Worm (Caenorhabditis elegans) whole organism, L1 larva: ENCODE data around the gene W09D6.1.
A peak's percentile ranks its signal among the peaks of the same experiment; 100 is the strongest.

Source experiments
- aly-2 ChIP-seq: fragments of 150-350 bp; optimal IDR thresholded peaks from 2 replicates; lab custom pipeline; 2014; ENCODE audit warnings: missing biosample characterization, missing genetic modification characterization
- ama-1 ChIP-seq: fragments of 150-350 bp; optimal IDR thresholded peaks from 2 replicates; lab custom pipeline; 2014
- blmp-1 ChIP-seq: fragments of 150-350 bp; optimal IDR thresholded peaks from 2 replicates; lab custom pipeline; 2014; ENCODE audit warnings: missing biosample characterization, missing genetic modification characterization
- ceh-63 ChIP-seq: fragments of 200-800 bp; sonication (Bioruptor generic); optimal IDR thresholded peaks from 2 replicates; lab custom pipeline; 2018; ENCODE audit warnings: mild to moderate bottlenecking, missing genetic modification characterization, missing compliant biosample characterization
- ceh-88 ChIP-seq: fragments of 200-800 bp; sonication (Bioruptor generic); IDR thresholded peaks from 2 replicates; pipeline ENCODE4 v1.3.6; 2022; ENCODE audit warnings: missing genetic modification characterization, missing compliant biosample characterization
- dpl-1 ChIP-seq, 3 experiments: fragments of 150-350 bp in 2 of 3; sonication (generic microtip) in 1 of 3; optimal IDR thresholded peaks; 2 replicates each; lab custom pipeline; 2014 to 2017; ENCODE audit warnings: missing biosample characterization in 3 of 3, missing genetic modification characterization in 3 of 3, missing genetic modification reagents in 3 of 3
- dsc-1 ChIP-seq: sonication (generic microtip); optimal IDR thresholded peaks from 2 replicates; lab custom pipeline; 2016; ENCODE audit warnings: mild to moderate bottlenecking, missing genetic modification characterization, missing compliant biosample characterization
- efl-1 ChIP-seq, 4 experiments: fragments of 150-350 bp; optimal IDR thresholded peaks in 3 of 4; peaks in 1 of 4; 1 replicate in 1 of 4; 2 replicates in 3 of 4; lab custom pipeline; 2014; ENCODE audit warnings: missing biosample characterization in 2 of 4, missing genetic modification characterization in 2 of 4, missing genetic modification reagents in 2 of 4
- efl-3 ChIP-seq: fragments of 200-800 bp; sonication (Bioruptor generic); optimal IDR thresholded peaks from 2 replicates; lab custom pipeline; 2018; ENCODE audit warnings: mild to moderate bottlenecking, missing genetic modification characterization, missing compliant biosample characterization
- egl-13 ChIP-seq: sonication (generic microtip); optimal IDR thresholded peaks from 2 replicates; lab custom pipeline; 2016; ENCODE audit warnings: missing genotype, missing genetic modification reagents, missing genetic modification characterization, missing compliant biosample characterization
- elt-2 ChIP-seq: sonication (generic microtip); optimal IDR thresholded peaks from 2 replicates; lab custom pipeline; 2016; ENCODE audit warnings: missing genetic modification characterization, mild to moderate bottlenecking, inconsistent platforms, missing compliant biosample characterization, missing genetic modification reagents
- elt-3 ChIP-seq, 6 experiments: fragments of 150-350 bp in 1 of 6; sonication (generic microtip); optimal IDR thresholded peaks; 2 replicates each; lab custom pipeline; 2017 to 2018; ENCODE audit warnings: missing biosample characterization in 6 of 6, missing genetic modification characterization in 6 of 6, inconsistent platforms in 1 of 6
- fkh-4 ChIP-seq: sonication (generic microtip); optimal IDR thresholded peaks from 2 replicates; lab custom pipeline; 2016; ENCODE audit warnings: missing compliant biosample characterization, missing genetic modification characterization, borderline replicate concordance
- fkh-8 ChIP-seq: sonication (generic microtip); optimal IDR thresholded peaks from 2 replicates; lab custom pipeline; 2016; ENCODE audit warnings: mild to moderate bottlenecking, missing genetic modification characterization, missing compliant biosample characterization
- fos-1 ChIP-seq: fragments of 150-350 bp; optimal IDR thresholded peaks from 2 replicates; lab custom pipeline; 2014; ENCODE audit warnings: missing biosample characterization, missing genetic modification characterization
- grh-1 ChIP-seq: fragments of 200-800 bp; sonication (Bioruptor generic); IDR thresholded peaks from 2 replicates; pipeline ENCODE4 v1.3.6; 2022; ENCODE audit warnings: missing genetic modification reagents, missing genetic modification characterization, missing compliant biosample characterization
- hpl-2 ChIP-seq: fragments of 150-350 bp; optimal IDR thresholded peaks from 2 replicates; lab custom pipeline; 2014; ENCODE audit warnings: missing biosample characterization, missing genetic modification reagents, missing genetic modification characterization
- irx-1 ChIP-seq: sonication (generic microtip); optimal IDR thresholded peaks from 2 replicates; lab custom pipeline; 2016; ENCODE audit warnings: missing genetic modification characterization, missing compliant biosample characterization
- isw-1 ChIP-seq: fragments of 200-800 bp; sonication (Bioruptor generic); IDR thresholded peaks from 2 replicates; pipeline ENCODE4 v1.3.6; 2022; ENCODE audit warnings: missing genetic modification characterization, missing compliant biosample characterization
- jun-1 ChIP-seq: fragments of 150-350 bp; optimal IDR thresholded peaks from 2 replicates; lab custom pipeline; 2014; ENCODE audit warnings: missing biosample characterization, missing genetic modification reagents, missing genetic modification characterization
- lin-35 ChIP-seq, 2 experiments: fragments of 150-350 bp; optimal IDR thresholded peaks; 2 replicates each; lab custom pipeline; 2014; ENCODE audit warnings: missing biosample characterization in 2 of 2, missing genetic modification characterization in 2 of 2, missing genetic modification reagents in 2 of 2
- lin-39 ChIP-seq: fragments of 150-350 bp; optimal IDR thresholded peaks from 2 replicates; lab custom pipeline; 2014; ENCODE audit warnings: missing biosample characterization, missing genetic modification reagents, missing genetic modification characterization
- lir-3 ChIP-seq: sonication (generic microtip); optimal IDR thresholded peaks from 2 replicates; lab custom pipeline; 2016; ENCODE audit warnings: mild to moderate bottlenecking, missing genetic modification characterization, moderate library complexity, missing compliant biosample characterization; ENCODE audit not compliant: poor library complexity
- lsy-2 ChIP-seq, 2 experiments: fragments of 150-350 bp; optimal IDR thresholded peaks; 2 replicates each; lab custom pipeline; 2014; ENCODE audit warnings: missing biosample characterization in 2 of 2, missing genetic modification characterization in 2 of 2
- mab-9 ChIP-seq: fragments of 200-800 bp; sonication (Bioruptor generic); IDR thresholded peaks from 2 replicates; pipeline ENCODE4 v1.3.6; 2022; ENCODE audit warnings: missing genetic modification reagents, missing genetic modification characterization, missing compliant biosample characterization
- mdl-1 ChIP-seq, 2 experiments: fragments of 150-350 bp; optimal IDR thresholded peaks; 2 replicates each; lab custom pipeline; 2014 to 2017; ENCODE audit warnings: missing biosample characterization in 2 of 2, missing genetic modification characterization in 2 of 2, inconsistent platforms in 1 of 2
- mef-2 ChIP-seq: fragments of 150-350 bp; optimal IDR thresholded peaks from 2 replicates; lab custom pipeline; 2014; ENCODE audit warnings: missing biosample characterization, missing genetic modification characterization
- mep-1 ChIP-seq: fragments of 150-350 bp; optimal IDR thresholded peaks from 2 replicates; lab custom pipeline; 2014; ENCODE audit warnings: missing biosample characterization, missing genetic modification characterization
- nhr-12 ChIP-seq: sonication (generic microtip); optimal IDR thresholded peaks from 2 replicates; lab custom pipeline; 2017; ENCODE audit warnings: missing biosample characterization, missing genetic modification characterization
- nhr-19 ChIP-seq: fragments of 200-800 bp; sonication (Bioruptor generic); conservative IDR thresholded peaks from 2 replicates; pipeline ENCODE4 v1.3.6; 2022; ENCODE audit warnings: missing genetic modification characterization, missing compliant biosample characterization
- nhr-237 ChIP-seq: fragments of 150-350 bp; optimal IDR thresholded peaks from 2 replicates; lab custom pipeline; 2014; ENCODE audit warnings: missing biosample characterization, missing genetic modification characterization
- nhr-47 ChIP-seq: sonication (generic microtip); optimal IDR thresholded peaks from 2 replicates; lab custom pipeline; 2016; ENCODE audit warnings: mild to moderate bottlenecking, missing genetic modification characterization, moderate library complexity, missing compliant biosample characterization
- nhr-71 ChIP-seq: sonication (generic microtip); optimal IDR thresholded peaks from 2 replicates; lab custom pipeline; 2016; ENCODE audit warnings: mild to moderate bottlenecking, missing genetic modification characterization, moderate library complexity, missing compliant biosample characterization
- nhr-76 ChIP-seq: sonication (generic microtip); optimal IDR thresholded peaks from 2 replicates; lab custom pipeline; 2017; ENCODE audit warnings: missing biosample characterization, missing genetic modification characterization
- nhr-77 ChIP-seq: fragments of 150-350 bp; optimal IDR thresholded peaks from 2 replicates; lab custom pipeline; 2014; ENCODE audit warnings: missing biosample characterization, missing genetic modification characterization
- nhr-84 ChIP-seq: sonication (generic microtip); optimal IDR thresholded peaks from 2 replicates; lab custom pipeline; 2017; ENCODE audit warnings: missing biosample characterization, missing genetic modification characterization
- nhr-85 ChIP-seq: sonication (generic microtip); peaks from one replicate; lab custom pipeline; 2016; ENCODE audit warnings: missing genetic modification characterization, inconsistent platforms, missing compliant biosample characterization
- nhr-90 ChIP-seq: sonication (generic microtip); optimal IDR thresholded peaks from 2 replicates; lab custom pipeline; 2016; ENCODE audit warnings: mild to moderate bottlenecking, missing genetic modification characterization, missing compliant biosample characterization; ENCODE audit not compliant: poor library complexity
- pag-3 ChIP-seq: sonication (generic microtip); optimal IDR thresholded peaks from 2 replicates; lab custom pipeline; 2017; ENCODE audit warnings: missing genetic modification characterization, mild to moderate bottlenecking, missing compliant biosample characterization, antibody characterized with exemption, borderline replicate concordance; ENCODE audit not compliant: insufficient read depth
- pax-3 ChIP-seq: fragments of 200-800 bp; sonication (Bioruptor generic); optimal IDR thresholded peaks from 2 replicates; lab custom pipeline; 2018; ENCODE audit warnings: mild to moderate bottlenecking, missing genetic modification characterization, moderate library complexity, missing compliant biosample characterization
- pqm-1 ChIP-seq: sonication (generic microtip); optimal IDR thresholded peaks from 3 replicates; lab custom pipeline; 2017; ENCODE audit warnings: missing biosample characterization, missing genetic modification characterization
- skn-1 ChIP-seq: fragments of 150-350 bp; optimal IDR thresholded peaks from 2 replicates; lab custom pipeline; 2014; ENCODE audit warnings: missing biosample characterization, missing genetic modification characterization
- swsn-7 ChIP-seq: sonication (generic microtip); optimal IDR thresholded peaks from 2 replicates; lab custom pipeline; 2016; ENCODE audit warnings: missing genetic modification characterization, missing compliant biosample characterization
- tlp-1 ChIP-seq: fragments of 150-350 bp; optimal IDR thresholded peaks from 2 replicates; lab custom pipeline; 2014; ENCODE audit warnings: missing biosample characterization, missing genetic modification characterization
- unc-130 ChIP-seq: fragments of 150-350 bp; optimal IDR thresholded peaks from 2 replicates; lab custom pipeline; 2017; ENCODE audit warnings: missing biosample characterization, missing genetic modification characterization, inconsistent platforms
- unc-30 ChIP-seq: sonication (generic microtip); optimal IDR thresholded peaks from 2 replicates; lab custom pipeline; 2017; ENCODE audit warnings: missing biosample characterization, missing genetic modification characterization
- unc-98 ChIP-seq: fragments of 200-800 bp; sonication (Bioruptor generic); IDR thresholded peaks from 2 replicates; pipeline ENCODE4 v1.3.6; 2022; ENCODE audit warnings: missing genetic modification characterization, missing compliant biosample characterization
- vab-15 ChIP-seq: sonication (generic microtip); optimal IDR thresholded peaks from 2 replicates; lab custom pipeline; 2017; ENCODE audit warnings: missing genotype, mild to moderate bottlenecking, missing genetic modification characterization, missing compliant biosample characterization
- xbp-1 ChIP-seq: sonication (generic microtip); optimal IDR thresholded peaks from 2 replicates; lab custom pipeline; 2016; ENCODE audit warnings: missing genetic modification characterization, missing compliant biosample characterization
- zag-1 ChIP-seq: fragments of 150-350 bp; optimal IDR thresholded peaks from 2 replicates; lab custom pipeline; 2014; ENCODE audit warnings: missing biosample characterization, missing genetic modification characterization
- zip-4 ChIP-seq: fragments of 200-800 bp; sonication (Bioruptor generic); optimal IDR thresholded peaks from 2 replicates; lab custom pipeline; 2018; ENCODE audit warnings: mild to moderate bottlenecking, missing genetic modification characterization, moderate library complexity, missing compliant biosample characterization
- ztf-11 ChIP-seq, 2 experiments: sonication (generic microtip); optimal IDR thresholded peaks; 2 replicates each; lab custom pipeline; 2016 to 2017; ENCODE audit warnings: missing genetic modification characterization in 2 of 2, missing biosample characterization in 1 of 2, missing compliant biosample characterization in 1 of 2

W09D6.1 gene

DNA sequence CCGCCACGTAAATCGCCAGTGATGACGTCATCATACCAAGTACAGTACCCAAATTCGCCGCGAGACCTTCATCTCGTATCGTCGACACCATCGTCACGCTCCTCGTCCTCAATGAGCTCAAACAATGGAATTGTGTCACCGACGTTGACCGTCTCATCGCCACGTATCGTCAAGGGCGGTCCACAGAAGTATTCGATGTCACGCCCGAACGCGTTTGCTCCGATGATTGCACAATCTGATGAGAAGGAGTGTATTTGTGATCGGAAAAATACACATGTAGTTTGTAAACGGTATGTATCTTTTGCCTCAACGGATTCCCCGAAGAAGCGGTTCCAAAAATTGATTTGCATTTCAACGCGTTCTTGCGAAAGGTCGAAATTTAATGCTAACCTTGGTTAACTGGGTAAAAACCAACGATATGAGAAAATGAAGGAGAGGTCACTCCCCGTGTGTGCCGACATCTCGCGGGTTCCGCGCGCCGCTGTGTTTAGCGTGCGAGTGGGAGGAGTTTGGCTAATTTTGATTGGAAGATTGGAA, 21.5 kb downstream of the W09D6.1 start (continued):
- TF ChIP-seq unc-98 = 0 out of 2 replicates have a peak, but pooled peaks have one; percentile 18
- TF ChIP-seq lsy-2 (tag; optimal IDR thresholded peaks at IDR 0.05; lab: Kevin White, UChicago) = peak; percentile 8 to 36
- peak; percentile 12 for TF ChIP-seq xbp-1 (tag; lab: Kevin White, UChicago)
- no peak for TF ChIP-seq ceh-63 (GFP tag; lab: Kevin White, UChicago)
- peak in 2 of 6 experiments; percentile 9 to 38 for TF ChIP-seq elt-3 (tag; optimal IDR thresholded peaks at IDR 0.05; lab: Kevin White, UChicago)
- TF ChIP-seq nhr-76 (tag; lab: Kevin White, UChicago) = no peak
- no peak for TF ChIP-seq zag-1 (tag; lab: Kevin White, UChicago)
- peak; percentile 5 for TF ChIP-seq fos-1 (tag; lab: Kevin White, UChicago)
- TF ChIP-seq vab-15 (tag; lab: Kevin White, UChicago) = no peak
- TF ChIP-seq mef-2 (tag; lab: Kevin White, UChicago) = no peak
- peak; percentile 43 for TF ChIP-seq efl-3 (GFP tag; lab: Kevin White, UChicago)
- TF ChIP-seq hpl-2 (GFP tag; lab: Kevin White, UChicago) = no peak
- peak; percentile 86 for TF ChIP-seq nhr-90 (tag; lab: Kevin White, UChicago)
- TF ChIP-seq isw-1 = no peak
- TF ChIP-seq swsn-7 (tag; lab: Kevin White, UChicago) = peak; percentile 67
- TF ChIP-seq blmp-1 (tag; lab: Kevin White, UChicago) = no peak
- peak; percentile 59 for TF ChIP-seq nhr-19 (GFP tag; lab: Robert Waterston, UW)
- TF ChIP-seq pag-3 (tag; lab: Kevin White, UChicago) = no peak
- TF ChIP-seq efl-1 (optimal IDR thresholded peaks at IDR 0.05; lab: Kevin White, UChicago) = peak; percentile 28 to 58
- TF ChIP-seq efl-1 (GFP tag; optimal IDR thresholded peaks at IDR 0.05 in 1 of 2; lab: Kevin White, UChicago) = peak in 1 of 2 experiments; percentile 93
- TF ChIP-seq lin-39 (tag; lab: Kevin White, UChicago) = peak; percentile 50
- TF ChIP-seq zip-4 (GFP tag; lab: Kevin White, UChicago) = peak; percentile 37
- TF ChIP-seq ceh-88 (GFP tag; lab: Robert Waterston, UW) = no peak; the same call in 1 of the 2 replicates
- peak; percentile 22 for TF ChIP-seq mep-1
- peak in 1 of 2 experiments; percentile 47 for TF ChIP-seq ztf-11 (tag; optimal IDR thresholded peaks at IDR 0.05; lab: Kevin White, UChicago)
- TF ChIP-seq nhr-77 = peak; percentile 51
- TF ChIP-seq nhr-84 (tag; lab: Kevin White, UChicago) = no peak
- TF ChIP-seq mab-9 = no peak; the same call in 1 of the 2 replicates
- no peak for TF ChIP-seq pqm-1 (tag; lab: Kevin White, UChicago)
- no peak for TF ChIP-seq pax-3 (tag; lab: Kevin White, UChicago)
- peak in 1 of 2 experiments; percentile 34 for TF ChIP-seq lin-35 (GFP tag; optimal IDR thresholded peaks at IDR 0.05; lab: Kevin White, UChicago)
- TF ChIP-seq fkh-8 = no peak
- peak; percentile 60 for TF ChIP-seq irx-1 (tag; lab: Kevin White, UChicago)
- no peak for TF ChIP-seq mdl-1 (tag; optimal IDR thresholded peaks at IDR 0.05; lab: Kevin White, UChicago)
- TF ChIP-seq jun-1 = no peak
- TF ChIP-seq aly-2 (tag; lab: Kevin White, UChicago) = no peak
- peak; percentile 96 for TF ChIP-seq ama-1 (lab: Kevin White, UChicago)
- no peak for TF ChIP-seq tlp-1 (tag; lab: Kevin White, UChicago)
- peak in 2 of 3 experiments; percentile 3 to 23 for TF ChIP-seq dpl-1 (GFP tag; optimal IDR thresholded peaks at IDR 0.05; lab: Kevin White, UChicago)
- peak; percentile 86 for TF ChIP-seq nhr-85 (tag; lab: Kevin White, UChicago)
- no peak for TF ChIP-seq fkh-4
- TF ChIP-seq nhr-237 = no peak
- TF ChIP-seq unc-130 (tag; lab: Kevin White, UChicago) = no peak
- no peak for TF ChIP-seq lir-3 (tag; lab: Kevin White, UChicago)
- TF ChIP-seq nhr-71 (tag; lab: Kevin White, UChicago) = peak; percentile 69
- TF ChIP-seq nhr-12 (tag; lab: Kevin White, UChicago) = no peak
- peak; percentile 62 for TF ChIP-seq grh-1
- TF ChIP-seq egl-13 (tag; lab: Kevin White, UChicago) = no peak
- TF ChIP-seq unc-30 (tag; lab: Kevin White, UChicago) = no peak
- TF ChIP-seq elt-2 (tag; lab: Kevin White, UChicago) = peak; percentile 35
- TF ChIP-seq dsc-1 (tag; lab: Kevin White, UChicago) = peak; percentile 16
- no peak for TF ChIP-seq skn-1
- peak; percentile 75 for TF ChIP-seq nhr-47 (tag; lab: Kevin White, UChicago)
